Worm (Caenorhabditis elegans): Measurements from ENCODE around the gene C27H6.9.

The C27H6.9 gene

DNA sequence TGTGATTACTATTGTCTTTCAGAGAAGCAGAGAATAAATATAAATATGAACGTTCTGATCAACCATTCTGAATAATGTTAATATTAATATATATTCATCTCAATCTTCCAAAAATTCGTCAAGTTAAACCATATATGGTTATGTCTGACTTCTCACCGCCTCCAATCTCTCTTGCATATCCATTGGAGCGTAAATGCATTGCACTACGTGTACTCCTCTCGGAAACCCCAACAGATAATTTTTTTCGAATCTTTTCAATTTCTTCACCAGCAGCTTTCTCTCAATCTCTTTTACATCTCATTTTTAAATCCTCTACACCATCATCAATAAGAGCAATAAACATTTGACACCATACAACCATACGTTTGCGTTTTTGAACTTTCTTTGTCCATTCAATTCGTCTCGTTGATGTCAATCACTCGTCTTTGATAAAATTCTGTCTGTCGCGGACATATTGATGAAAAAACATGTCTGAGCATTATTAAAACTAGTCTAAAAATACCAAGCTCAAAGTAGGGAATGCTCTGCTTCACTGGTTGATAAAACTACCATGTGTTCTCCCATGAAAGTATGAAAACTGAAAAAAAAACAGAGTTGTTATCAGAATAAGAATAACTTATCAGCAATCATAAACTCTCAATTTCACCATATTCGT is 20.8 kb downstream of the C27H6.9 start:
- peak; percentile 21 for TF ChIP-seq lin-13 (GFP tag; optimal IDR thresholded peaks at IDR 0.05)
- no peak for TF ChIP-seq fkh-4 (tag; optimal IDR thresholded peaks at IDR 0.05; ENCODE audit: borderline replicate concordance)
- no peak for TF ChIP-seq unc-30 (tag; optimal IDR thresholded peaks at IDR 0.05)
- TF ChIP-seq egl-27 (tag; optimal IDR thresholded peaks at IDR 0.05): no peak
- no peak for TF ChIP-seq mef-2 (tag; optimal IDR thresholded peaks at IDR 0.05)
- peak; percentile 40 for TF ChIP-seq dsc-1 (tag; optimal IDR thresholded peaks at IDR 0.05)
- no peak for TF ChIP-seq hlh-4 (tag; optimal IDR thresholded peaks at IDR 0.05)
- TF ChIP-seq ets-5 (GFP tag; IDR thresholded peaks at IDR 0.05): no peak
- TF ChIP-seq isw-1 (GFP tag; IDR thresholded peaks at IDR 0.05): no peak
- TF ChIP-seq nhr-71 (tag; optimal IDR thresholded peaks at IDR 0.05): peak; percentile 73
- no peak for TF ChIP-seq unc-62 (GFP tag; optimal IDR thresholded peaks at IDR 0.05)
- peak in 1 of 6 experiments; percentile 11 for TF ChIP-seq elt-3 (tag; optimal IDR thresholded peaks at IDR 0.05)
- TF ChIP-seq nhr-20 (tag; optimal IDR thresholded peaks at IDR 0.05): peak; percentile 60
- TF ChIP-seq pax-3 (tag; optimal IDR thresholded peaks at IDR 0.05): no peak
- peak; percentile 40 for TF ChIP-seq nhr-47 (tag; optimal IDR thresholded peaks at IDR 0.05)
- no peak for TF ChIP-seq ama-1 (optimal IDR thresholded peaks at IDR 0.05)
- TF ChIP-seq aha-1 (tag; optimal IDR thresholded peaks at IDR 0.05): no peak
- TF ChIP-seq ces-1 (GFP tag; optimal IDR thresholded peaks at IDR 0.05): no peak
- TF ChIP-seq unc-86 (tag; optimal IDR thresholded peaks at IDR 0.05): no peak
- peak; percentile 56 to 83 for TF ChIP-seq lsy-2 (tag; optimal IDR thresholded peaks at IDR 0.05)
- TF ChIP-seq lir-3 (tag; optimal IDR thresholded peaks at IDR 0.05; ENCODE audit: poor library complexity): peak; percentile 30
- TF ChIP-seq irx-1 (tag; optimal IDR thresholded peaks at IDR 0.05): no peak
- TF ChIP-seq Y116A8C.19 (tag; optimal IDR thresholded peaks at IDR 0.05; ENCODE audit: borderline replicate concordance): no peak
- peak; percentile 48 for TF ChIP-seq nhr-19 (GFP tag; conservative IDR thresholded peaks at IDR 0.05)
- TF ChIP-seq lin-14 (GFP tag; optimal IDR thresholded peaks at IDR 0.05): peak; percentile 77
- no peak for TF ChIP-seq nhr-84 (tag; optimal IDR thresholded peaks at IDR 0.05)
- TF ChIP-seq tlp-1 (tag; optimal IDR thresholded peaks at IDR 0.05): no peak
- peak; percentile 33 for TF ChIP-seq snpc-4 (tag; optimal IDR thresholded peaks at IDR 0.05)
- TF ChIP-seq pag-3 (tag; optimal IDR thresholded peaks at IDR 0.05; ENCODE audit: borderline replicate concordance, insufficient read depth): peak; percentile 15
- peak; percentile 71 for TF ChIP-seq rnt-1 (tag; optimal IDR thresholded peaks at IDR 0.05)
- TF ChIP-seq nhr-12 (tag; optimal IDR thresholded peaks at IDR 0.05): no peak
- peak; percentile 54 to 67 (median 60) for TF ChIP-seq dpl-1 (GFP tag; optimal IDR thresholded peaks at IDR 0.05)
- TF ChIP-seq unc-98 (GFP tag; IDR thresholded peaks at IDR 0.05): no peak
- peak; percentile 39 for TF ChIP-seq elt-2 (tag; optimal IDR thresholded peaks at IDR 0.05)
- TF ChIP-seq lin-35 (GFP tag; optimal IDR thresholded peaks at IDR 0.05): peak; percentile 30 to 62
- no peak for TF ChIP-seq zag-1 (tag; optimal IDR thresholded peaks at IDR 0.05)
- peak; percentile 56 for TF ChIP-seq xbp-1 (tag; optimal IDR thresholded peaks at IDR 0.05)
- TF ChIP-seq mep-1 (tag; optimal IDR thresholded peaks at IDR 0.05): peak; percentile 49
- TF ChIP-seq skn-1 (tag; optimal IDR thresholded peaks at IDR 0.05): peak; percentile 49
- TF ChIP-seq ceh-88 (GFP tag; IDR thresholded peaks at IDR 0.05): no peak
- no peak for TF ChIP-seq sox-4 (tag; optimal IDR thresholded peaks at IDR 0.05)
- no peak for TF ChIP-seq nhr-237 (tag; optimal IDR thresholded peaks at IDR 0.05)
- no peak for TF ChIP-seq mab-9 (GFP tag; IDR thresholded peaks at IDR 0.05)
- TF ChIP-seq ztf-4 (tag; optimal IDR thresholded peaks at IDR 0.05): no peak
- TF ChIP-seq lin-15B (tag; optimal IDR thresholded peaks at IDR 0.05): peak; percentile 50
- TF ChIP-seq nhr-90 (tag; optimal IDR thresholded peaks at IDR 0.05; ENCODE audit: poor library complexity): no peak
- peak; percentile 33 for TF ChIP-seq nhr-85 (tag)
- peak; percentile 31 for TF ChIP-seq nhr-77 (tag; optimal IDR thresholded peaks at IDR 0.05)
- no peak for TF ChIP-seq sptf-1 (tag; optimal IDR thresholded peaks at IDR 0.05)
- peak; percentile 68 to 70 for TF ChIP-seq efl-1 (optimal IDR thresholded peaks at IDR 0.05)
- TF ChIP-seq efl-1 (GFP tag; optimal IDR thresholded peaks at IDR 0.05 in 1 of 2): peak in 1 of 2 experiments; percentile 44
- TF ChIP-seq zip-4 (GFP tag; optimal IDR thresholded peaks at IDR 0.05): no peak
- no peak for TF ChIP-seq sup-37 (GFP tag; optimal IDR thresholded peaks at IDR 0.05)
